Worm (Caenorhabditis elegans): Measurements from ENCODE around the gene F58F6.6.

ce11 chrIV:1349352-1349751, 8.5 kb downstream of the F58F6.6 start:
- TF ChIP-seq lin-39 (tag; optimal IDR thresholded peaks at IDR 0.05) (no peak), nhr-28 (tag; optimal IDR thresholded peaks at IDR 0.05) (no peak)
